Worm (Caenorhabditis elegans) whole organism, L1 larva: ENCODE results near the gene vang-1.

Experiments
- C16A3.4 ChIP-seq: fragments of 150-350 bp; optimal IDR thresholded peaks from 2 replicates; lab custom pipeline; 2014; ENCODE audit warnings: missing biosample characterization, missing genetic modification characterization
- F16B12.6 ChIP-seq: fragments of 150-350 bp; optimal IDR thresholded peaks from 2 replicates; lab custom pipeline; 2014; ENCODE audit warnings: missing biosample characterization, missing genetic modification characterization
- Y116A8C.19 ChIP-seq: sonication (generic microtip); optimal IDR thresholded peaks from 2 replicates; lab custom pipeline; 2016; ENCODE audit warnings: missing compliant biosample characterization, missing genetic modification characterization, borderline replicate concordance
- aha-1 ChIP-seq: fragments of 150-350 bp; optimal IDR thresholded peaks from 2 replicates; lab custom pipeline; 2014; ENCODE audit warnings: missing biosample characterization, missing genetic modification characterization
- ama-1 ChIP-seq: fragments of 150-350 bp; optimal IDR thresholded peaks from 2 replicates; lab custom pipeline; 2014
- ceh-63 ChIP-seq: fragments of 200-800 bp; sonication (Bioruptor generic); optimal IDR thresholded peaks from 2 replicates; lab custom pipeline; 2018; ENCODE audit warnings: mild to moderate bottlenecking, missing genetic modification characterization, missing compliant biosample characterization
- ceh-8 ChIP-seq: fragments of 200-800 bp; sonication (Bioruptor generic); optimal IDR thresholded peaks from 2 replicates; lab custom pipeline; 2018; ENCODE audit warnings: mild to moderate bottlenecking, missing genetic modification characterization, moderate library complexity, missing compliant biosample characterization
- ceh-90 ChIP-seq: sonication (generic microtip); optimal IDR thresholded peaks from 2 replicates; lab custom pipeline; 2016; ENCODE audit warnings: missing genetic modification characterization, missing compliant biosample characterization
- dsc-1 ChIP-seq: sonication (generic microtip); optimal IDR thresholded peaks from 2 replicates; lab custom pipeline; 2016; ENCODE audit warnings: mild to moderate bottlenecking, missing genetic modification characterization, missing compliant biosample characterization
- efl-1 ChIP-seq, 4 experiments: fragments of 150-350 bp; optimal IDR thresholded peaks in 3 of 4; peaks in 1 of 4; 1 replicate in 1 of 4; 2 replicates in 3 of 4; lab custom pipeline; 2014; ENCODE audit warnings: missing biosample characterization in 2 of 4, missing genetic modification characterization in 2 of 4, missing genetic modification reagents in 2 of 4
- efl-3 ChIP-seq: fragments of 200-800 bp; sonication (Bioruptor generic); optimal IDR thresholded peaks from 2 replicates; lab custom pipeline; 2018; ENCODE audit warnings: mild to moderate bottlenecking, missing genetic modification characterization, missing compliant biosample characterization
- egl-13 ChIP-seq: sonication (generic microtip); optimal IDR thresholded peaks from 2 replicates; lab custom pipeline; 2016; ENCODE audit warnings: missing genotype, missing genetic modification reagents, missing genetic modification characterization, missing compliant biosample characterization
- fkh-4 ChIP-seq: sonication (generic microtip); optimal IDR thresholded peaks from 2 replicates; lab custom pipeline; 2016; ENCODE audit warnings: missing compliant biosample characterization, missing genetic modification characterization, borderline replicate concordance
- fkh-8 ChIP-seq: sonication (generic microtip); optimal IDR thresholded peaks from 2 replicates; lab custom pipeline; 2016; ENCODE audit warnings: mild to moderate bottlenecking, missing genetic modification characterization, missing compliant biosample characterization
- fos-1 ChIP-seq: fragments of 150-350 bp; optimal IDR thresholded peaks from 2 replicates; lab custom pipeline; 2014; ENCODE audit warnings: missing biosample characterization, missing genetic modification characterization
- grh-1 ChIP-seq: fragments of 200-800 bp; sonication (Bioruptor generic); IDR thresholded peaks from 2 replicates; pipeline ENCODE4 v1.3.6; 2022; ENCODE audit warnings: missing genetic modification reagents, missing genetic modification characterization, missing compliant biosample characterization
- hpl-2 ChIP-seq: fragments of 150-350 bp; optimal IDR thresholded peaks from 2 replicates; lab custom pipeline; 2014; ENCODE audit warnings: missing biosample characterization, missing genetic modification reagents, missing genetic modification characterization
- irx-1 ChIP-seq: sonication (generic microtip); optimal IDR thresholded peaks from 2 replicates; lab custom pipeline; 2016; ENCODE audit warnings: missing genetic modification characterization, missing compliant biosample characterization
- jun-1 ChIP-seq: fragments of 150-350 bp; optimal IDR thresholded peaks from 2 replicates; lab custom pipeline; 2014; ENCODE audit warnings: missing biosample characterization, missing genetic modification reagents, missing genetic modification characterization
- lin-13 ChIP-seq: fragments of 150-350 bp; optimal IDR thresholded peaks from 2 replicates; lab custom pipeline; 2014; ENCODE audit warnings: missing biosample characterization, missing genetic modification reagents, missing genetic modification characterization
- lin-39 ChIP-seq: fragments of 150-350 bp; optimal IDR thresholded peaks from 2 replicates; lab custom pipeline; 2014; ENCODE audit warnings: missing biosample characterization, missing genetic modification reagents, missing genetic modification characterization
- lir-3 ChIP-seq: sonication (generic microtip); optimal IDR thresholded peaks from 2 replicates; lab custom pipeline; 2016; ENCODE audit warnings: mild to moderate bottlenecking, missing genetic modification characterization, moderate library complexity, missing compliant biosample characterization; ENCODE audit not compliant: poor library complexity
- lsy-2 ChIP-seq, 2 experiments: fragments of 150-350 bp; optimal IDR thresholded peaks; 2 replicates each; lab custom pipeline; 2014; ENCODE audit warnings: missing biosample characterization in 2 of 2, missing genetic modification characterization in 2 of 2
- nhr-11 ChIP-seq: fragments of 150-350 bp; optimal IDR thresholded peaks from 2 replicates; lab custom pipeline; 2014; ENCODE audit warnings: missing biosample characterization, missing genetic modification characterization
- nhr-12 ChIP-seq: sonication (generic microtip); optimal IDR thresholded peaks from 2 replicates; lab custom pipeline; 2017; ENCODE audit warnings: missing biosample characterization, missing genetic modification characterization
- nhr-19 ChIP-seq: fragments of 200-800 bp; sonication (Bioruptor generic); conservative IDR thresholded peaks from 2 replicates; pipeline ENCODE4 v1.3.6; 2022; ENCODE audit warnings: missing genetic modification characterization, missing compliant biosample characterization
- nhr-20 ChIP-seq: sonication (generic microtip); optimal IDR thresholded peaks from 2 replicates; lab custom pipeline; 2016; ENCODE audit warnings: mild to moderate bottlenecking, missing genetic modification characterization, missing compliant biosample characterization
- nhr-47 ChIP-seq: sonication (generic microtip); optimal IDR thresholded peaks from 2 replicates; lab custom pipeline; 2016; ENCODE audit warnings: mild to moderate bottlenecking, missing genetic modification characterization, moderate library complexity, missing compliant biosample characterization
- nhr-71 ChIP-seq: sonication (generic microtip); optimal IDR thresholded peaks from 2 replicates; lab custom pipeline; 2016; ENCODE audit warnings: mild to moderate bottlenecking, missing genetic modification characterization, moderate library complexity, missing compliant biosample characterization
- nhr-85 ChIP-seq: sonication (generic microtip); peaks from one replicate; lab custom pipeline; 2016; ENCODE audit warnings: missing genetic modification characterization, inconsistent platforms, missing compliant biosample characterization
- nhr-90 ChIP-seq: sonication (generic microtip); optimal IDR thresholded peaks from 2 replicates; lab custom pipeline; 2016; ENCODE audit warnings: mild to moderate bottlenecking, missing genetic modification characterization, missing compliant biosample characterization; ENCODE audit not compliant: poor library complexity
- pag-3 ChIP-seq: sonication (generic microtip); optimal IDR thresholded peaks from 2 replicates; lab custom pipeline; 2017; ENCODE audit warnings: missing genetic modification characterization, mild to moderate bottlenecking, missing compliant biosample characterization, antibody characterized with exemption, borderline replicate concordance; ENCODE audit not compliant: insufficient read depth
- pax-3 ChIP-seq: fragments of 200-800 bp; sonication (Bioruptor generic); optimal IDR thresholded peaks from 2 replicates; lab custom pipeline; 2018; ENCODE audit warnings: mild to moderate bottlenecking, missing genetic modification characterization, moderate library complexity, missing compliant biosample characterization
- rnt-1 ChIP-seq: sonication (generic microtip); optimal IDR thresholded peaks from 2 replicates; lab custom pipeline; 2016; ENCODE audit warnings: mild to moderate bottlenecking, missing genetic modification characterization, moderate library complexity, missing compliant biosample characterization
- skn-1 ChIP-seq: fragments of 150-350 bp; optimal IDR thresholded peaks from 2 replicates; lab custom pipeline; 2014; ENCODE audit warnings: missing biosample characterization, missing genetic modification characterization
- sox-4 ChIP-seq: sonication (generic microtip); optimal IDR thresholded peaks from 2 replicates; lab custom pipeline; 2016; ENCODE audit warnings: missing genetic modification characterization, missing compliant biosample characterization
- sptf-1 ChIP-seq: fragments of 150-350 bp; optimal IDR thresholded peaks from 2 replicates; lab custom pipeline; 2014; ENCODE audit warnings: missing biosample characterization, missing genetic modification characterization
- sup-37 ChIP-seq: fragments of 200-800 bp; sonication (Bioruptor generic); optimal IDR thresholded peaks from 2 replicates; lab custom pipeline; 2018; ENCODE audit warnings: mild to moderate bottlenecking, missing genetic modification characterization, missing compliant biosample characterization
- swsn-7 ChIP-seq: sonication (generic microtip); optimal IDR thresholded peaks from 2 replicates; lab custom pipeline; 2016; ENCODE audit warnings: missing genetic modification characterization, missing compliant biosample characterization
- tbx-2 ChIP-seq: sonication (generic microtip); optimal IDR thresholded peaks from 2 replicates; lab custom pipeline; 2016; ENCODE audit warnings: missing genetic modification characterization, missing compliant biosample characterization
- unc-130 ChIP-seq: fragments of 150-350 bp; optimal IDR thresholded peaks from 2 replicates; lab custom pipeline; 2017; ENCODE audit warnings: missing biosample characterization, missing genetic modification characterization, inconsistent platforms
- unc-30 ChIP-seq: sonication (generic microtip); optimal IDR thresholded peaks from 2 replicates; lab custom pipeline; 2017; ENCODE audit warnings: missing biosample characterization, missing genetic modification characterization
- unc-62 ChIP-seq: fragments of 150-350 bp; optimal IDR thresholded peaks from 2 replicates; lab custom pipeline; 2014; ENCODE audit warnings: missing biosample characterization, missing genetic modification reagents, missing genetic modification characterization
- unc-86 ChIP-seq: sonication (generic microtip); optimal IDR thresholded peaks from 2 replicates; lab custom pipeline; 2016; ENCODE audit warnings: missing genetic modification characterization, missing compliant biosample characterization
- xbp-1 ChIP-seq: sonication (generic microtip); optimal IDR thresholded peaks from 2 replicates; lab custom pipeline; 2016; ENCODE audit warnings: missing genetic modification characterization, missing compliant biosample characterization
- zip-4 ChIP-seq: fragments of 200-800 bp; sonication (Bioruptor generic); optimal IDR thresholded peaks from 2 replicates; lab custom pipeline; 2018; ENCODE audit warnings: mild to moderate bottlenecking, missing genetic modification characterization, moderate library complexity, missing compliant biosample characterization
- ztf-11 ChIP-seq, 2 experiments: sonication (generic microtip); optimal IDR thresholded peaks; 2 replicates each; lab custom pipeline; 2016 to 2017; ENCODE audit warnings: missing genetic modification characterization in 2 of 2, missing biosample characterization in 1 of 2, missing compliant biosample characterization in 1 of 2
- ztf-4 ChIP-seq: fragments of 150-350 bp; optimal IDR thresholded peaks from 2 replicates; lab custom pipeline; 2014; ENCODE audit warnings: missing biosample characterization, missing genetic modification characterization

Gene vang-1

DNA sequence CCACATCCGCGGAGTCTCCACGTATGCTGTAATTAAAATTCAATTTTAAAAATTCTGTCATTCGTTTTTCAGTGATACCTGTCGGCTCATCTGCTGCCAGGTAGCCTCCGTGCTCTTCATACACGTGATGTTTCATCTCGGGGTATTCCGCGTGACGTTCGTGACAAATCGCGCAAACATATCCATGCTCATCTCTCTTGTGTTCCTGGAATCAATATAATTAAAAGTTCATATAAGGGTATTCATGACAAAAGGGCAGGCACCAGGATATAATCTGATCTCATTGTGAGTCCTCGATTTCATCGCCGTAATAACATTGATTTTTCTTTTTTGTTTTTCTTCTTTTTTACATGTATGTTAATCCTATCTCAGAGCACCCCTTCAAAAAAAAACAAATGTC lies 31.7 kb upstream of the vang-1 start:
- no peak for TF ChIP-seq ceh-63
- peak; percentile 94 for TF ChIP-seq dsc-1 (tag; lab: Kevin White, UChicago)
- peak; percentile 49 for TF ChIP-seq sox-4 (tag; lab: Kevin White, UChicago)
- TF ChIP-seq nhr-20 (tag; lab: Kevin White, UChicago): no peak
- no peak for TF ChIP-seq lin-13 (GFP tag; lab: Kevin White, UChicago)
- peak; percentile 46 for TF ChIP-seq fkh-4 (tag; lab: Kevin White, UChicago)
- no peak for TF ChIP-seq pag-3 (tag; lab: Kevin White, UChicago)
- peak; percentile 2 for TF ChIP-seq xbp-1 (tag; lab: Kevin White, UChicago)
- TF ChIP-seq pax-3 (tag; lab: Kevin White, UChicago): peak; percentile 89
- TF ChIP-seq grh-1 (GFP tag; lab: Robert Waterston, UW): no peak
- TF ChIP-seq fkh-8: peak; percentile 47
- TF ChIP-seq nhr-71: peak; percentile 52
- peak; percentile 35 for TF ChIP-seq ztf-4 (tag; lab: Kevin White, UChicago)
- no peak for TF ChIP-seq efl-1 (optimal IDR thresholded peaks at IDR 0.05; lab: Kevin White, UChicago)
- TF ChIP-seq efl-1 (GFP tag; optimal IDR thresholded peaks at IDR 0.05 in 1 of 2; lab: Kevin White, UChicago): peak in 1 of 2 experiments; percentile 70
- TF ChIP-seq aha-1 (tag; lab: Kevin White, UChicago): no peak
- TF ChIP-seq nhr-47 (tag; lab: Kevin White, UChicago): peak; percentile 61

DNA sequence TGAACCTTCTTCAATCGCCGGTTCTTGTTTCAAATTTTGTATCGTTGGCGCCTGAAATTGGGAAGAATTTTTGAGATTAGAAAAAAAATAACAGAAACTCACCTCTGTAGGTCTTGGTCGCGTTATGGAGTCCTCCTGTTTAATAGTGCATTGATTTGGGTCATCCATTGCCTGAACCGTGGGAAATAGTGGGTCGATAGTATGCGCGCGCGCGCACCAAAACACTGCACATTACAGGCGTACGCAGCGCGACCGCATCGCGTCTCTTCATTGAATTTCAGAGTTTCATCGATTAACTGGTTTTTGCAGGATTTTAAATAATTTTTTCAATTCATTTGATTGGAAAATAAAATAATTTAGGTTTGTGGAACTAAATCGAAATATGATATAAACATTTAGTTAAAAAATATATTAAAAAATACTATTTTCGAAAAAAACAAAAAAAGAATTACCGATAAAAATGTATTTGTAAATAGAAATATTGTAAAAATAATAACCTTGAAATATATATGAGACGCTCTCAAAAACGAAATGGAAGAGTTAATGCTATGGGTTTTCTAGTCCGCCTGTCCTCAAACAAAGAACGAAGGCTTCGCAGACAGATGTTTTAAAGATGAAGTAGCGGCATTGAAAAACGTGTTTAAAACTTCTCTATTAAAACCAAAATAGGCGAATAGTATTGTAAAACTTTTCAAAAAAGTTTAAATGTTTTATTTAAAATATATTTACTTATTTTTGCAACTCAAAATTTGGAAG lies 28.4 kb upstream of the vang-1 start, which contains the start of gene tra-4:
Gene tra-4, minus strand, starts transcription at position 534 of the 756 bp plus-strand sequence.
- TF ChIP-seq tbx-2 (tag; lab: Kevin White, UChicago) (peak; percentile 33), swsn-7 (tag; lab: Kevin White, UChicago) (peak; percentile 7), skn-1 (tag; lab: Kevin White, UChicago) (no peak), nhr-47 (tag; lab: Kevin White, UChicago) (peak; percentile 43), unc-130 (no peak), unc-30 (tag; lab: Kevin White, UChicago) (no peak), rnt-1 (tag; lab: Kevin White, UChicago) (peak; percentile 78), egl-13 (tag; lab: Kevin White, UChicago) (no peak), unc-62 (GFP tag; lab: Kevin White, UChicago) (no peak), sup-37 (GFP tag; lab: Kevin White, UChicago) (no peak), fkh-8 (no peak), nhr-11 (tag; lab: Kevin White, UChicago) (no peak), lsy-2 (tag; optimal IDR thresholded peaks at IDR 0.05; lab: Kevin White, UChicago) (peak; percentile 29), nhr-71 (peak; percentile 51), lin-39 (tag; lab: Kevin White, UChicago) (no peak), nhr-19 (GFP tag; lab: Robert Waterston, UW) (no peak), nhr-90 (peak; percentile 55), nhr-12 (tag; lab: Kevin White, UChicago) (no peak), fkh-4 (tag; lab: Kevin White, UChicago) (peak; percentile 22), ceh-8 (GFP tag; lab: Kevin White, UChicago) (no peak), zip-4 (GFP tag; lab: Kevin White, UChicago) (no peak), dsc-1 (tag; lab: Kevin White, UChicago) (peak; percentile 7), irx-1 (tag; lab: Kevin White, UChicago) (no peak), lir-3 (tag; lab: Kevin White, UChicago) (peak; percentile 57), Y116A8C.19 (tag; lab: Kevin White, UChicago) (no peak), nhr-85 (tag; lab: Kevin White, UChicago) (peak; percentile 76), ceh-90 (tag; lab: Kevin White, UChicago) (peak; percentile 57), hpl-2 (GFP tag; lab: Kevin White, UChicago) (no peak), C16A3.4 (tag; lab: Kevin White, UChicago) (no peak), ztf-4 (tag; lab: Kevin White, UChicago) (no peak), sox-4 (tag; lab: Kevin White, UChicago) (no peak), fos-1 (tag; lab: Kevin White, UChicago) (no peak), ama-1 (lab: Kevin White, UChicago) (no peak), jun-1 (tag; lab: Kevin White, UChicago) (no peak), F16B12.6 (no peak), ztf-11 (tag; optimal IDR thresholded peaks at IDR 0.05; lab: Kevin White, UChicago) (no peak), efl-3 (GFP tag; lab: Kevin White, UChicago) (no peak), unc-86 (tag; lab: Kevin White, UChicago) (no peak), aha-1 (tag; lab: Kevin White, UChicago) (no peak), sptf-1 (tag; lab: Kevin White, UChicago) (no peak)
